Fruit fly (Drosophila melanogaster) whole organism, embryonic: Measurements from ENCODE around the gene mRpL12.

ENCODE experiments used
- Bgb ChIP-seq: fragments of 200-800 bp; sonication (Bioruptor generic); IDR thresholded peaks from 2 replicates; pipeline ENCODE4 v1.3.6; 2022; ENCODE audit warnings: missing biosample characterization, missing genetic modification characterization; ENCODE audit not compliant: partially characterized antibody
- CG10979 ChIP-seq: fragments of 200-800 bp; sonication (Bioruptor generic); optimal IDR thresholded peaks from 2 replicates; lab custom pipeline; 2018; ENCODE audit warnings: missing biosample characterization, mild to moderate bottlenecking, missing genetic modification characterization, moderate library complexity
- CG11085 ChIP-seq: fragments of 200-800 bp; sonication (Bioruptor generic); IDR thresholded peaks from 2 replicates; pipeline ENCODE4 v1.3.6; 2022; ENCODE audit warnings: missing biosample characterization, missing genetic modification characterization
- CG11723 ChIP-seq: fragments of 200-800 bp; sonication (Bioruptor generic); optimal IDR thresholded peaks from 2 replicates; lab custom pipeline; 2017; ENCODE audit warnings: missing biosample characterization, mild to moderate bottlenecking, missing genetic modification characterization
- CG13123 ChIP-seq: fragments of 200-800 bp; sonication (Bioruptor generic); optimal IDR thresholded peaks from 2 replicates; lab custom pipeline; 2016; ENCODE audit warnings: missing biosample characterization, missing genetic modification characterization
- CG13287 ChIP-seq: fragments of 200-800 bp; sonication (Bioruptor generic); IDR thresholded peaks from 2 replicates; pipeline ENCODE4 v1.3.6; 2022; ENCODE audit warnings: missing biosample characterization, missing genetic modification characterization; ENCODE audit not compliant: partially characterized antibody
- CG14965 ChIP-seq: fragments of 200-800 bp; sonication (Bioruptor generic); optimal IDR thresholded peaks from 2 replicates; lab custom pipeline; 2016; ENCODE audit warnings: missing biosample characterization, missing genetic modification characterization, borderline replicate concordance
- CG15514 ChIP-seq: fragments of 200-800 bp; sonication (Bioruptor generic); optimal IDR thresholded peaks from 3 replicates; lab custom pipeline; 2017; ENCODE audit warnings: missing biosample characterization, missing genetic modification characterization, mild to moderate bottlenecking, moderate library complexity, missing genetic modification reagents
- CG16863 ChIP-seq: fragments of 200-800 bp; sonication (Bioruptor generic); optimal IDR thresholded peaks from 3 replicates; lab custom pipeline; 2016; ENCODE audit warnings: missing biosample characterization, missing genetic modification characterization
- CG17802 ChIP-seq: fragments of 200-800 bp; sonication (Bioruptor generic); optimal IDR thresholded peaks from 2 replicates; lab custom pipeline; 2018; ENCODE audit warnings: missing biosample characterization, mild to moderate bottlenecking, missing genetic modification characterization, moderate library complexity
- CG17829 ChIP-seq: fragments of 200-800 bp; optimal IDR thresholded peaks from 2 replicates; lab custom pipeline; 2019; ENCODE audit warnings: missing biosample characterization, mild to moderate bottlenecking, missing genetic modification characterization, moderate library complexity
- CG18011 ChIP-seq: fragments of 200-800 bp; sonication (Bioruptor generic); optimal IDR thresholded peaks from 2 replicates; lab custom pipeline; 2017; ENCODE audit warnings: missing biosample characterization, missing genetic modification characterization, mild to moderate bottlenecking, moderate library complexity, missing genotype
- CG1832 ChIP-seq: fragments of 200-800 bp; sonication (Bioruptor generic); optimal IDR thresholded peaks from 2 replicates; lab custom pipeline; 2017; ENCODE audit warnings: missing biosample characterization, mild to moderate bottlenecking, missing genetic modification characterization, inconsistent platforms
- CG2202 ChIP-seq: fragments of 200-800 bp; sonication (Bioruptor generic); optimal IDR thresholded peaks from 2 replicates; lab custom pipeline; 2018; ENCODE audit warnings: missing biosample characterization, mild to moderate bottlenecking, missing genetic modification characterization
- CG2889 ChIP-seq: fragments of 200-800 bp; sonication (Bioruptor generic); IDR thresholded peaks from 3 replicates; pipeline ENCODE4 v1.3.6; 2022; ENCODE audit warnings: missing biosample characterization, missing genetic modification characterization
- CG31365 ChIP-seq: fragments of 200-800 bp; sonication (Bioruptor generic); optimal IDR thresholded peaks from 2 replicates; lab custom pipeline; 2018; ENCODE audit warnings: missing biosample characterization, mild to moderate bottlenecking, missing genetic modification characterization
- CG4617 ChIP-seq: fragments of 200-800 bp; sonication (Bioruptor generic); optimal IDR thresholded peaks from 3 replicates; lab custom pipeline; 2016; ENCODE audit warnings: missing biosample characterization, missing genetic modification characterization, borderline replicate concordance
- CG6854 ChIP-seq: fragments of 200-800 bp; sonication (Bioruptor generic); optimal IDR thresholded peaks from 3 replicates; lab custom pipeline; 2017; ENCODE audit warnings: missing biosample characterization, mild to moderate bottlenecking, missing genetic modification characterization
- CG7271 ChIP-seq: fragments of 200-800 bp; sonication (Bioruptor generic); optimal IDR thresholded peaks from 2 replicates; lab custom pipeline; 2018; ENCODE audit warnings: missing biosample characterization, mild to moderate bottlenecking, missing genetic modification characterization, moderate library complexity
- CG7987 ChIP-seq: fragments of 200-800 bp; sonication (Bioruptor generic); optimal IDR thresholded peaks from 2 replicates; lab custom pipeline; 2018; ENCODE audit warnings: missing biosample characterization, mild to moderate bottlenecking, missing genetic modification characterization, moderate library complexity
- CG8290 ChIP-seq, 3 experiments: fragments of 200-800 bp; sonication (Bioruptor generic); optimal IDR thresholded peaks; 2 replicates each; lab custom pipeline; 2016 to 2019; ENCODE audit warnings: missing biosample characterization in 3 of 3, missing genetic modification characterization in 3 of 3, mild to moderate bottlenecking in 2 of 3, moderate library complexity in 1 of 3
- CG9437 ChIP-seq: fragments of 200-800 bp; sonication (Bioruptor generic); optimal IDR thresholded peaks from 2 replicates; lab custom pipeline; 2018; ENCODE audit warnings: missing biosample characterization, mild to moderate bottlenecking, missing genetic modification characterization
- CG9609 ChIP-seq: fragments of 200-800 bp; sonication (Bioruptor generic); optimal IDR thresholded peaks from 3 replicates; lab custom pipeline; 2016; ENCODE audit warnings: missing biosample characterization, missing genetic modification characterization
- CG9817 ChIP-seq: fragments of 200-800 bp; sonication (Bioruptor generic); optimal IDR thresholded peaks from 2 replicates; lab custom pipeline; 2018; ENCODE audit warnings: missing biosample characterization, mild to moderate bottlenecking, missing genetic modification characterization, moderate library complexity
- CG9932 ChIP-seq: fragments of 200-800 bp; sonication (Bioruptor generic); IDR thresholded peaks from 2 replicates; pipeline ENCODE4 v1.3.6; 2022; ENCODE audit warnings: missing biosample characterization, missing genetic modification characterization
- CHES-1-like ChIP-seq: fragments of 200-800 bp; sonication (Bioruptor generic); optimal IDR thresholded peaks from 2 replicates; lab custom pipeline; 2016; ENCODE audit warnings: missing biosample characterization, missing genetic modification characterization
- Deaf1 ChIP-seq: fragments of 200-800 bp; optimal IDR thresholded peaks from 3 replicates; lab custom pipeline; 2019; ENCODE audit warnings: missing biosample characterization, mild to moderate bottlenecking, missing genetic modification characterization, moderate library complexity
- Dfd ChIP-seq, 2 experiments: fragments of >200 bp; optimal IDR thresholded peaks; 2 replicates each; lab custom pipeline; 2017; ENCODE audit warnings: missing biosample characterization in 2 of 2, missing genetic modification characterization in 2 of 2
- Gug ChIP-seq: fragments of 200-800 bp; sonication (Bioruptor generic); IDR thresholded peaks from 4 replicates; pipeline ENCODE4 v1.3.6; 2022; ENCODE audit warnings: missing biosample characterization, missing genetic modification characterization
- Hr3 ChIP-seq: fragments of 200-800 bp; sonication (Bioruptor generic); optimal IDR thresholded peaks from 3 replicates; lab custom pipeline; 2016; ENCODE audit warnings: missing biosample characterization, missing genetic modification characterization
- Mrtf ChIP-seq: fragments of 200-800 bp; sonication (Bioruptor generic); IDR thresholded peaks from 3 replicates; pipeline ENCODE4 v1.3.6; 2022; ENCODE audit warnings: missing biosample characterization, missing genetic modification characterization
- Scr ChIP-seq: fragments of 200-800 bp; sonication (Bioruptor generic); IDR thresholded peaks from 2 replicates; pipeline ENCODE4 v1.3.6; 2022; ENCODE audit warnings: missing biosample characterization, missing genetic modification characterization; ENCODE audit not compliant: partially characterized antibody
- Six4 ChIP-seq: fragments of 200-800 bp; sonication (Bioruptor generic); optimal IDR thresholded peaks from 2 replicates; lab custom pipeline; 2016; ENCODE audit warnings: missing biosample characterization, missing genetic modification characterization
- Sry-β ChIP-seq: fragments of 200-800 bp; sonication (Bioruptor generic); optimal IDR thresholded peaks from 2 replicates; lab custom pipeline; 2018; ENCODE audit warnings: missing biosample characterization, mild to moderate bottlenecking, missing genetic modification characterization, moderate library complexity
- ac ChIP-seq: fragments of 200-800 bp; sonication (Bioruptor generic); optimal IDR thresholded peaks from 3 replicates; lab custom pipeline; 2017; ENCODE audit warnings: missing biosample characterization, mild to moderate bottlenecking, missing genetic modification characterization
- bbx ChIP-seq: fragments of 200-800 bp; sonication (Bioruptor generic); IDR thresholded peaks from 2 replicates; pipeline ENCODE4 v1.3.6; 2022; ENCODE audit warnings: missing biosample characterization, missing genetic modification characterization; ENCODE audit not compliant: partially characterized antibody
- cato ChIP-seq: fragments of 200-800 bp; sonication (Bioruptor generic); optimal IDR thresholded peaks from 2 replicates; lab custom pipeline; 2016; ENCODE audit warnings: missing biosample characterization, missing genetic modification characterization, borderline replicate concordance
- chn ChIP-seq: fragments of 200-800 bp; sonication (Bioruptor generic); optimal IDR thresholded peaks from 2 replicates; lab custom pipeline; 2016; ENCODE audit warnings: missing biosample characterization, missing genetic modification characterization
- fd3F ChIP-seq: fragments of 200-800 bp; sonication (Bioruptor generic); optimal IDR thresholded peaks from 2 replicates; lab custom pipeline; 2018; ENCODE audit warnings: missing biosample characterization, mild to moderate bottlenecking, missing genetic modification characterization, moderate library complexity
- gsb-n ChIP-seq: fragments of 200-800 bp; sonication (Bioruptor generic); optimal IDR thresholded peaks from 3 replicates; lab custom pipeline; 2018; ENCODE audit warnings: missing biosample characterization, mild to moderate bottlenecking, missing genetic modification characterization
- hb ChIP-seq: fragments of 200-800 bp; sonication (Bioruptor generic); IDR thresholded peaks from 3 replicates; pipeline ENCODE4 v1.3.6; 2022; ENCODE audit warnings: missing biosample characterization, missing genetic modification characterization; ENCODE audit not compliant: partially characterized antibody
- hbn ChIP-seq: fragments of 200-800 bp; sonication (Bioruptor generic); IDR thresholded peaks from 2 replicates; pipeline ENCODE4 v1.3.6; 2022; ENCODE audit warnings: missing biosample characterization, missing genetic modification characterization; ENCODE audit not compliant: partially characterized antibody
- klu ChIP-seq: fragments of 200-800 bp; sonication (Bioruptor generic); IDR thresholded peaks from 2 replicates; pipeline ENCODE4 v1.3.6; 2022; ENCODE audit warnings: missing biosample characterization, missing genetic modification characterization
- nom ChIP-seq: fragments of 200-800 bp; sonication (Bioruptor generic); optimal IDR thresholded peaks from 2 replicates; lab custom pipeline; 2017; ENCODE audit warnings: missing biosample characterization, missing genetic modification characterization, mild to moderate bottlenecking, moderate library complexity, missing genetic modification reagents
- prd ChIP-seq, 3 experiments: fragments of >200 bp in 2 of 3; fragments of 200-800 bp in 1 of 3; sonication (Bioruptor generic) in 1 of 3; optimal IDR thresholded peaks in 2 of 3; IDR thresholded peaks in 1 of 3; 2 replicates in 2 of 3; 3 replicates in 1 of 3; pipeline versions ENCODE4 v1.3.6 to Lab custom; 2017 to 2022; ENCODE audit warnings: missing biosample characterization in 1 of 3, missing genetic modification characterization in 1 of 3
- ssp ChIP-seq: fragments of 200-800 bp; sonication (Bioruptor generic); IDR thresholded peaks from 2 replicates; pipeline ENCODE4 v1.3.6; 2022; ENCODE audit warnings: missing biosample characterization, missing genetic modification characterization
- tll ChIP-seq, 2 experiments: fragments of 200-800 bp in 1 of 2; fragments of >200 bp in 1 of 2; sonication (Bioruptor generic) in 1 of 2; optimal IDR thresholded peaks; 2 replicates each; lab custom pipeline; 2017 to 2019; ENCODE audit warnings: missing biosample characterization in 2 of 2, missing genetic modification characterization in 2 of 2, mild to moderate bottlenecking in 1 of 2, moderate library complexity in 1 of 2
- ttk ChIP-seq: fragments of 200-800 bp; sonication (Bioruptor generic); IDR thresholded peaks from 2 replicates; pipeline ENCODE4 v2.1.2; 2022; ENCODE audit warnings: missing biosample characterization, missing genetic modification characterization

mRpL12 gene

dm6 chr3L:8920710-8921109 lies 35.9 kb upstream of the mRpL12 start (continued):
- no peak for TF ChIP-seq CG2202 (tag; lab: Kevin White, UChicago)
- no peak for TF ChIP-seq Sry-β
- no peak for TF ChIP-seq CG8290 (GFP tag; optimal IDR thresholded peaks at IDR 0.05; lab: Kevin White, UChicago)
- TF ChIP-seq CG8290 (tag; optimal IDR thresholded peaks at IDR 0.05; lab: Kevin White, UChicago) = peak in 1 of 2 experiments; percentile 82
- TF ChIP-seq CHES-1-like = no peak
- peak; percentile 12 for TF ChIP-seq gsb-n
- TF ChIP-seq Bgb (GFP tag; lab: Robert Waterston, UW) = no peak
- TF ChIP-seq hb (GFP tag; lab: Robert Waterston, UW) = no peak
- no peak for TF ChIP-seq CG11085
- no peak for TF ChIP-seq bbx (GFP tag; lab: Robert Waterston, UW)
- TF ChIP-seq CG13123 (GFP tag; lab: Kevin White, UChicago) = peak; percentile 22
- TF ChIP-seq CG17802 (tag; lab: Kevin White, UChicago) = no peak
- TF ChIP-seq Mrtf (GFP tag; lab: Robert Waterston, UW) = 0 out of 3 replicates have a peak, but pooled peaks have one; percentile 42
- peak; percentile 14; the same call in 1 of the 4 replicates for TF ChIP-seq Gug (GFP tag; lab: Robert Waterston, UW)
- TF ChIP-seq CG9609 (GFP tag; lab: Kevin White, UChicago) = peak; percentile 30
- TF ChIP-seq CG1832 (GFP tag; lab: Kevin White, UChicago) = no peak
- TF ChIP-seq CG9817 (tag; lab: Kevin White, UChicago) = peak; percentile 45
- TF ChIP-seq fd3F = peak; percentile 27
- TF ChIP-seq Deaf1 (tag; lab: Kevin White, UChicago) = peak; percentile 18
- peak; percentile 54; the same call in 1 of the 2 replicates for TF ChIP-seq klu (GFP tag; lab: Robert Waterston, UW)
- TF ChIP-seq CG31365 (tag; lab: Kevin White, UChicago) = peak; percentile 16
- no peak for TF ChIP-seq Dfd (GFP tag; optimal IDR thresholded peaks at IDR 0.05; lab: Kevin White, UChicago)
- no peak for TF ChIP-seq CG18011 (GFP tag; lab: Kevin White, UChicago)
- no peak for TF ChIP-seq hbn (GFP tag; lab: Robert Waterston, UW)
- peak; percentile 57 for TF ChIP-seq CG15514 (GFP tag; lab: Kevin White, UChicago)
- no peak for TF ChIP-seq nom (GFP tag; lab: Kevin White, UChicago)
- TF ChIP-seq prd (optimal IDR thresholded peaks at IDR 0.05; lab: Kevin White, UChicago) = no peak
- peak; percentile 74 for TF ChIP-seq prd (GFP tag; IDR thresholded peaks at IDR 0.05; lab: Robert Waterston, UW)
- TF ChIP-seq CG11723 (GFP tag; lab: Kevin White, UChicago) = peak; percentile 50
- no peak for TF ChIP-seq CG6854
- peak; percentile 62 for TF ChIP-seq CG9932
- TF ChIP-seq cato (GFP tag; lab: Kevin White, UChicago) = peak; percentile 32
- peak; percentile 62 for TF ChIP-seq CG17829 (tag; lab: Kevin White, UChicago)
- peak; percentile 64 for TF ChIP-seq CG16863 (GFP tag; lab: Kevin White, UChicago)
- TF ChIP-seq CG7271 = no peak
- TF ChIP-seq ac (GFP tag; lab: Kevin White, UChicago) = no peak
- peak; percentile 17 for TF ChIP-seq CG9437 (GFP tag; lab: Kevin White, UChicago)
- TF ChIP-seq CG4617 (GFP tag; lab: Kevin White, UChicago) = peak; percentile 15
- peak; percentile 53 for TF ChIP-seq Hr3
- TF ChIP-seq CG13287 (GFP tag; lab: Robert Waterston, UW) = no peak
- no peak for TF ChIP-seq Scr (GFP tag; lab: Robert Waterston, UW)
- TF ChIP-seq CG14965 (GFP tag; lab: Kevin White, UChicago) = no peak
- peak; percentile 74 for TF ChIP-seq ttk (GFP tag; lab: Robert Waterston, UW)
- TF ChIP-seq ssp (GFP tag; lab: Robert Waterston, UW) = 0 out of 2 replicates have a peak, but pooled peaks have one; percentile 35
- peak; percentile 51 for TF ChIP-seq CG10979 (tag; lab: Kevin White, UChicago)
- TF ChIP-seq tll (GFP tag; optimal IDR thresholded peaks at IDR 0.05; lab: Kevin White, UChicago) = no peak
- peak; percentile 38 for TF ChIP-seq chn (GFP tag; lab: Kevin White, UChicago)
- no peak; the same call in 2 of the 3 replicates for TF ChIP-seq CG2889 (GFP tag; lab: Robert Waterston, UW)
- no peak for TF ChIP-seq Six4 (GFP tag; lab: Kevin White, UChicago)
- TF ChIP-seq CG7987 (GFP tag; lab: Kevin White, UChicago) = no peak
